Fruit fly (Drosophila melanogaster) whole organism, prepupa: ENCODE results near the gene h-cup.

Experiments
- Blimp-1 ChIP-seq: fragments of 200-800 bp; sonication (Bioruptor generic); optimal IDR thresholded peaks from 3 replicates; lab custom pipeline; 2017; ENCODE audit warnings: missing biosample characterization, missing genetic modification characterization, mild to moderate bottlenecking, moderate library complexity, missing genetic modification reagents
- CG10631 ChIP-seq: fragments of 200-800 bp; sonication (Bioruptor generic); optimal IDR thresholded peaks from 2 replicates; lab custom pipeline; 2016; ENCODE audit warnings: missing biosample characterization, missing genetic modification characterization
- CG7368 ChIP-seq: fragments of 200-800 bp; sonication (Bioruptor generic); optimal IDR thresholded peaks from 3 replicates; lab custom pipeline; 2016; ENCODE audit warnings: missing biosample characterization, missing genetic modification characterization
- achi ChIP-seq: fragments of 200-800 bp; sonication (Bioruptor generic); optimal IDR thresholded peaks from 3 replicates; lab custom pipeline; 2016; ENCODE audit warnings: missing biosample characterization, missing genetic modification characterization
- eg ChIP-seq: fragments of 200-800 bp; sonication (Bioruptor generic); IDR thresholded peaks from 3 replicates; pipeline ENCODE4 v1.3.6; 2022; ENCODE audit warnings: missing biosample characterization, missing genetic modification characterization
- fd59A ChIP-seq: fragments of 200-800 bp; sonication (Bioruptor generic); optimal IDR thresholded peaks from 2 replicates; lab custom pipeline; 2017; ENCODE audit warnings: missing biosample characterization, mild to moderate bottlenecking, missing genetic modification characterization, missing genetic modification reagents
- fd85E ChIP-seq: fragments of 200-800 bp; sonication (Bioruptor generic); optimal IDR thresholded peaks from 3 replicates; lab custom pipeline; 2016; ENCODE audit warnings: missing biosample characterization, missing genetic modification characterization

dm6 chr3R:15407020-15407501 lies 24.3 kb upstream of the h-cup start, which contains the start of gene CG6125:
- TF ChIP-seq CG10631 (GFP tag; lab: Kevin White, UChicago) (no peak), fd85E (GFP tag; lab: Kevin White, UChicago) (no peak), achi (GFP tag; lab: Kevin White, UChicago) (no peak), eg (no peak), fd59A (no peak), Blimp-1 (GFP tag; lab: Kevin White, UChicago) (no peak), CG7368 (GFP tag; lab: Kevin White, UChicago) (no peak)
